Fruit fly (Drosophila melanogaster): ENCODE results near the gene Gr28b.

Gene Gr28b

dm6 chr2L:7504529-7504928 lies 42.5 kb upstream of the Gr28b start:
- TF ChIP-seq cad (GFP tag; optimal IDR thresholded peaks at IDR 0.05) = peak; percentile 65
- TF ChIP-seq Doc3 (GFP tag; IDR thresholded peaks at IDR 0.05; ENCODE audit: partially characterized antibody) = no peak
- TF ChIP-seq Awh (GFP tag; IDR thresholded peaks at IDR 0.05) = no peak
- no peak for TF ChIP-seq CG13894 (tag; optimal IDR thresholded peaks at IDR 0.05)
- peak; percentile 85 for TF ChIP-seq CG6654 (GFP tag; optimal IDR thresholded peaks at IDR 0.05)

- TF ChIP-seq nom (GFP tag; optimal IDR thresholded peaks at IDR 0.05) = peak; percentile 9
- TF ChIP-seq CG11695 (GFP tag; IDR thresholded peaks at IDR 0.05) = 0 out of 3 replicates have a peak, but pooled peaks have one; percentile 6
- peak; percentile 25; the same call in 1 of the 3 replicates for TF ChIP-seq dysf (GFP tag; IDR thresholded peaks at IDR 0.05)
- 0 out of 2 replicates have a peak, but pooled peaks have one; percentile 14 for TF ChIP-seq Awh (GFP tag; IDR thresholded peaks at IDR 0.05)
- TF ChIP-seq CG17568 (GFP tag; optimal IDR thresholded peaks at IDR 0.05) = no peak
- TF ChIP-seq CG12219 (GFP tag; optimal IDR thresholded peaks at IDR 0.05) = no peak
- TF ChIP-seq Drgx (GFP tag; IDR thresholded peaks at IDR 0.05) = peak; percentile 44
These were observed 41.7 kb upstream of the Gr28b start for dm6 chr2L:7503719-7504118.

dm6 chr2L:7501743-7502142 lies 39.7 kb upstream of the Gr28b start:
- TF ChIP-seq Bdp1 (GFP tag; optimal IDR thresholded peaks at IDR 0.05) (no peak), CG6765 (GFP tag; optimal IDR thresholded peaks at IDR 0.05) (no peak), Ets65A (GFP tag) (peak; percentile 21), CG9932 (GFP tag; IDR thresholded peaks at IDR 0.05) (0 out of 2 replicates have a peak, but pooled peaks have one; percentile 17), Blimp-1 (GFP tag; optimal IDR thresholded peaks at IDR 0.05) (no peak), CG33213 (GFP tag; optimal IDR thresholded peaks at IDR 0.05) (no peak), Myb (GFP tag; optimal IDR thresholded peaks at IDR 0.05) (no peak), CG14441 (GFP tag; IDR thresholded peaks at IDR 0.05) (no peak), Drgx (GFP tag; IDR thresholded peaks at IDR 0.05) (0 out of 2 replicates have a peak, but pooled peaks have one; percentile 20), vvl (GFP tag; IDR thresholded peaks at IDR 0.05) (peak; percentile 49), wdn (GFP tag; IDR thresholded peaks at IDR 0.05) (no peak), CG11504 (tag; optimal IDR thresholded peaks at IDR 0.05) (no peak), prd (optimal IDR thresholded peaks at IDR 0.05) (no peak), prd (GFP tag; IDR thresholded peaks at IDR 0.05) (no peak)

- TF ChIP-seq chm (GFP tag; IDR thresholded peaks at IDR 0.05) (no peak), CG3995 (GFP tag; optimal IDR thresholded peaks at IDR 0.05) (peak; percentile 91), vfl (GFP tag; optimal IDR thresholded peaks at IDR 0.05) (no peak), eve (GFP tag; optimal IDR thresholded peaks at IDR 0.05) (peak in 1 of 2 experiments; percentile 20), tll (GFP tag; optimal IDR thresholded peaks at IDR 0.05) (no peak), da (GFP tag; optimal IDR thresholded peaks at IDR 0.05) (no peak), Sry-β (GFP tag; optimal IDR thresholded peaks at IDR 0.05) (no peak), gt (GFP tag; IDR thresholded peaks at IDR 0.05) (no peak), klu (GFP tag; IDR thresholded peaks at IDR 0.05) (no peak), kni (GFP tag; optimal IDR thresholded peaks at IDR 0.05) (no peak), CG8388 (GFP tag; optimal IDR thresholded peaks at IDR 0.05) (no peak)
These were observed 36.2 kb upstream of the Gr28b start for dm6 chr2L:7498208-7498607.

- TF ChIP-seq sim (GFP tag; IDR thresholded peaks at IDR 0.05) (no peak), vnd (GFP tag; IDR thresholded peaks at IDR 0.05; ENCODE audit: partially characterized antibody) (0 out of 3 replicates have a peak, but pooled peaks have one; percentile 2)
These were observed 35.2 kb upstream of the Gr28b start, which contains the start of gene Obp28a for dm6 chr2L:7497265-7497664. Gene Obp28a (minus strand): TSS chr2L:7497365.
